Worm (Caenorhabditis elegans): Measurements from ENCODE around the gene F13E9.15.

The F13E9.15 gene

ce11 chrIV:10918877-10919560 is 29.3 kb upstream of the F13E9.15 start (continued):
- TF ChIP-seq let-526 (GFP tag; IDR thresholded peaks at IDR 0.05) (no peak), F23B12.7 (tag; optimal IDR thresholded peaks at IDR 0.05; ENCODE audit: insufficient read depth) (no peak)

ce11 chrIV:10916134-10916533 is 26.5 kb upstream of the F13E9.15 start:
- TF ChIP-seq nfya-2 (GFP tag; IDR thresholded peaks at IDR 0.05) (no peak), ceh-58 (GFP tag; IDR thresholded peaks at IDR 0.05) (no peak), C06A6.2 (GFP tag; conservative IDR thresholded peaks at IDR 0.05) (no peak), F57C9.4 (tag; optimal IDR thresholded peaks at IDR 0.05) (no peak), hsf-1 (GFP tag; IDR thresholded peaks at IDR 0.05) (no peak), attf-6 (GFP tag; IDR thresholded peaks at IDR 0.05) (no peak), bed-2 (GFP tag; IDR thresholded peaks at IDR 0.05) (no peak), mel-28 (tag; optimal IDR thresholded peaks at IDR 0.05; ENCODE audit: borderline replicate concordance) (no peak)

- no peak for TF ChIP-seq lsy-27 (tag; optimal IDR thresholded peaks at IDR 0.05; ENCODE audit: borderline replicate concordance, insufficient read depth)
- peak; percentile 4 for TF ChIP-seq nhr-80 (tag; optimal IDR thresholded peaks at IDR 0.05)
These were observed 25.7 kb upstream of the F13E9.15 start, which contains the start of gene ZK593.3 for ce11 chrIV:10915388-10915787. ZK593.3 (plus strand) TSS chrIV:10915688.

- no peak for TF ChIP-seq hmg-20 (GFP tag; IDR thresholded peaks at IDR 0.05)
- no peak for TF ChIP-seq ama-1 (optimal IDR thresholded peaks at IDR 0.05)
- no peak for TF ChIP-seq ama-1 (GFP tag; optimal IDR thresholded peaks at IDR 0.05)
- TF ChIP-seq repo-1 (tag; optimal IDR thresholded peaks at IDR 0.05) = peak; percentile 59
These were observed 23.4 kb upstream of the F13E9.15 start, which contains the start of gene ZK593.2 for ce11 chrIV:10913081-10913480. ZK593.2 (plus strand) TSS chrIV:10913381.

ce11 chrIV:10909708-10910107 is 20.0 kb upstream of the F13E9.15 start, which contains the start of gene pyk-2:
pyk-2 (plus strand) TSS chrIV:10909913.
- TF ChIP-seq T07F8.4 (tag; optimal IDR thresholded peaks at IDR 0.05) (no peak), egl-18 (GFP tag; IDR thresholded peaks at IDR 0.05) (no peak), ekl-4 (GFP tag; IDR thresholded peaks at IDR 0.05) (no peak), hmg-1.2 (GFP tag; IDR thresholded peaks at IDR 0.05) (peak; percentile 62), K11D2.4 (GFP tag; IDR thresholded peaks at IDR 0.05) (no peak), sptf-2 (GFP tag; optimal IDR thresholded peaks at IDR 0.05) (no peak), nhr-80 (tag; optimal IDR thresholded peaks at IDR 0.05) (peak; percentile 91)

ce11 chrIV:10909206-10909605 is 19.5 kb upstream of the F13E9.15 start, which contains the start of gene ZK596.2:
ZK596.2 (minus strand) TSS chrIV:10909306.
- no peak for TF ChIP-seq B0019.2 (GFP tag; conservative IDR thresholded peaks at IDR 0.05)
- TF ChIP-seq B0336.3 (GFP tag; IDR thresholded peaks at IDR 0.05) = no peak
- TF ChIP-seq cebp-1 (GFP tag; IDR thresholded peaks at IDR 0.05) = no peak
- no peak for TF ChIP-seq cebp-1 (tag; optimal IDR thresholded peaks at IDR 0.05)
- TF ChIP-seq tbp1 (GFP tag; optimal IDR thresholded peaks at IDR 0.05) = no peak
- no peak for TF ChIP-seq nhr-80 (tag; optimal IDR thresholded peaks at IDR 0.05)
- no peak for TF ChIP-seq zfh-2 (GFP tag; conservative IDR thresholded peaks at IDR 0.05)
- TF ChIP-seq let-607 (tag; optimal IDR thresholded peaks at IDR 0.05) = no peak
- no peak for TF ChIP-seq hmg-20 (GFP tag; IDR thresholded peaks at IDR 0.05)
- TF ChIP-seq lin-26 (GFP tag; IDR thresholded peaks at IDR 0.05) = no peak
- TF ChIP-seq mes-4 (tag; optimal IDR thresholded peaks at IDR 0.05) = no peak
- TF ChIP-seq ceh-40 (GFP tag; IDR thresholded peaks at IDR 0.05) = no peak
- no peak for TF ChIP-seq ceh-91 (GFP tag; IDR thresholded peaks at IDR 0.05)
- TF ChIP-seq ztf-25 (GFP tag; IDR thresholded peaks at IDR 0.05) = no peak
- no peak for TF ChIP-seq egl-18 (GFP tag; IDR thresholded peaks at IDR 0.05)
- no peak for TF ChIP-seq unc-62 (GFP tag; optimal IDR thresholded peaks at IDR 0.05)
- no peak for TF ChIP-seq hlh-12 (tag; optimal IDR thresholded peaks at IDR 0.05)
- no peak for TF ChIP-seq nfya-1 (tag; optimal IDR thresholded peaks at IDR 0.05; ENCODE audit: borderline replicate concordance, insufficient read depth)
- no peak for TF ChIP-seq K11D2.4 (GFP tag; IDR thresholded peaks at IDR 0.05)
